Fruit fly (Drosophila melanogaster) whole organism, pupa: ENCODE measurements around the gene CG14147.

Experiments
- CG10348 ChIP-seq: fragments of 200-800 bp; sonication (Bioruptor generic); IDR thresholded peaks from 2 replicates; pipeline ENCODE4 v1.3.6; 2022; ENCODE audit warnings: missing biosample characterization, missing genetic modification characterization
- CG12605 ChIP-seq: fragments of 200-800 bp; sonication (Bioruptor generic); IDR thresholded peaks from 2 replicates; pipeline ENCODE4 v1.3.6; 2022; ENCODE audit warnings: missing biosample characterization, missing genetic modification characterization
- CG13204 ChIP-seq: fragments of 200-800 bp; sonication (Bioruptor generic); optimal IDR thresholded peaks from 2 replicates; lab custom pipeline; 2018; ENCODE audit warnings: missing biosample characterization, mild to moderate bottlenecking, missing genetic modification characterization, moderate library complexity
- CG14655 ChIP-seq: fragments of 200-800 bp; sonication (Bioruptor generic); optimal IDR thresholded peaks from 3 replicates; lab custom pipeline; 2017; ENCODE audit warnings: mild to moderate bottlenecking, missing biosample characterization, missing genetic modification reagents, missing genetic modification characterization
- CG15710 ChIP-seq: fragments of 200-800 bp; sonication (Bioruptor generic); optimal IDR thresholded peaks from 2 replicates; lab custom pipeline; 2018; ENCODE audit warnings: missing biosample characterization, mild to moderate bottlenecking, missing genetic modification characterization, moderate library complexity
- CG17806 ChIP-seq: fragments of 200-800 bp; sonication (Bioruptor generic); optimal IDR thresholded peaks from 2 replicates; lab custom pipeline; 2018; ENCODE audit warnings: missing biosample characterization, mild to moderate bottlenecking, missing genetic modification characterization, moderate library complexity
- CG32121 ChIP-seq: fragments of 200-800 bp; sonication (Bioruptor generic); IDR thresholded peaks from 2 replicates; pipeline ENCODE4 v1.3.6; 2022; ENCODE audit warnings: missing biosample characterization, missing genetic modification characterization
- CG34367 ChIP-seq: fragments of 200-800 bp; sonication (Bioruptor generic); optimal IDR thresholded peaks from 2 replicates; lab custom pipeline; 2018; ENCODE audit warnings: missing biosample characterization, mild to moderate bottlenecking, missing genetic modification characterization
- CG4496 ChIP-seq: fragments of 200-800 bp; sonication (Bioruptor generic); IDR thresholded peaks from 3 replicates; pipeline ENCODE4 v1.3.6; 2022; ENCODE audit warnings: missing biosample characterization, missing genetic modification characterization
- CG8159 ChIP-seq: fragments of 200-800 bp; sonication (Bioruptor generic); optimal IDR thresholded peaks from 3 replicates; lab custom pipeline; 2018; ENCODE audit warnings: missing biosample characterization, mild to moderate bottlenecking, missing genetic modification characterization, moderate library complexity
- CG8301 ChIP-seq: fragments of 200-800 bp; sonication (Bioruptor generic); optimal IDR thresholded peaks from 2 replicates; lab custom pipeline; 2018; ENCODE audit warnings: missing biosample characterization, mild to moderate bottlenecking, missing genetic modification characterization
- CG9948 ChIP-seq: fragments of 200-800 bp; sonication (Bioruptor generic); optimal IDR thresholded peaks from 2 replicates; lab custom pipeline; 2018; ENCODE audit warnings: missing biosample characterization, mild to moderate bottlenecking, missing genetic modification characterization, moderate library complexity
- D1 ChIP-seq: fragments of 200-800 bp; sonication (Bioruptor generic); optimal IDR thresholded peaks from 2 replicates; lab custom pipeline; 2018; ENCODE audit warnings: missing biosample characterization, mild to moderate bottlenecking, missing genetic modification characterization, moderate library complexity
- EcR ChIP-seq: fragments of 200-800 bp; sonication (Bioruptor generic); optimal IDR thresholded peaks from 3 replicates; lab custom pipeline; 2019; ENCODE audit warnings: missing biosample characterization, missing genetic modification characterization, mild to moderate bottlenecking, moderate library complexity, missing genetic modification reagents
- Ets98B ChIP-seq: fragments of 200-800 bp; sonication (Bioruptor generic); IDR thresholded peaks from 2 replicates; pipeline ENCODE4 v1.3.6; 2022; ENCODE audit warnings: missing biosample characterization, missing genetic modification characterization
- Pif1A ChIP-seq: fragments of 200-800 bp; sonication (Bioruptor generic); optimal IDR thresholded peaks from 3 replicates; lab custom pipeline; 2016; ENCODE audit warnings: missing biosample characterization, missing genetic modification characterization
- Pif1B ChIP-seq: fragments of 200-800 bp; sonication (Bioruptor generic); optimal IDR thresholded peaks from 3 replicates; lab custom pipeline; 2016; ENCODE audit warnings: missing biosample characterization, missing genetic modification characterization
- Snoo ChIP-seq: fragments of 200-800 bp; sonication (Bioruptor generic); optimal IDR thresholded peaks from 3 replicates; lab custom pipeline; 2017; ENCODE audit warnings: missing biosample characterization, mild to moderate bottlenecking, missing genetic modification characterization, inconsistent platforms
- fd96Ca ChIP-seq: fragments of 200-800 bp; sonication (Bioruptor generic); IDR thresholded peaks from 3 replicates; pipeline ENCODE4 v1.3.6; 2022; ENCODE audit warnings: missing biosample characterization, missing genetic modification characterization
- gl ChIP-seq: fragments of 200-800 bp; sonication (Bioruptor generic); optimal IDR thresholded peaks from 2 replicates; lab custom pipeline; 2018; ENCODE audit warnings: missing biosample characterization, mild to moderate bottlenecking, missing genetic modification characterization
- rn ChIP-seq: fragments of 200-800 bp; sonication (Bioruptor generic); IDR thresholded peaks from 2 replicates; pipeline ENCODE4 v1.3.6; 2022; ENCODE audit warnings: missing biosample characterization, missing genetic modification characterization

CG14147 gene

dm6 chr3L:11007786-11008185 lies 35.3 kb downstream of the CG14147 start:
- TF ChIP-seq Pif1B (GFP tag; lab: Kevin White, UChicago) (no peak), CG34367 (no peak), gl (no peak), CG10348 (GFP tag; lab: Robert Waterston, UW) (no peak), CG17806 (tag; lab: Kevin White, UChicago) (no peak), CG9948 (tag; lab: Kevin White, UChicago) (no peak), CG8301 (tag; lab: Kevin White, UChicago) (no peak), CG8159 (no peak), Pif1A (no peak), D1 (tag; lab: Kevin White, UChicago) (no peak), fd96Ca (no peak), Snoo (tag; lab: Kevin White, UChicago) (no peak), EcR (GFP tag; lab: Kevin White, UChicago) (no peak), CG14655 (no peak), CG15710 (tag; lab: Kevin White, UChicago) (no peak), CG4496 (GFP tag; lab: Robert Waterston, UW) (no peak)

- TF ChIP-seq fd96Ca (peak; percentile 87), CG8159 (peak; percentile 40), Snoo (tag; lab: Kevin White, UChicago) (peak; percentile 30), Pif1B (GFP tag; lab: Kevin White, UChicago) (peak; percentile 26), CG34367 (peak; percentile 44), CG14655 (peak; percentile 63), gl (peak; percentile 65), CG8301 (tag; lab: Kevin White, UChicago) (peak; percentile 49), Ets98B (GFP tag; lab: Robert Waterston, UW) (peak; percentile 84), EcR (GFP tag; lab: Kevin White, UChicago) (peak; percentile 34), CG32121 (GFP tag; lab: Robert Waterston, UW) (peak; percentile 80), CG4496 (GFP tag; lab: Robert Waterston, UW) (peak; percentile 90), CG12605 (GFP tag; lab: Robert Waterston, UW) (peak; percentile 80), CG17806 (tag; lab: Kevin White, UChicago) (peak; percentile 27), Pif1A (peak; percentile 43), rn (GFP tag; lab: Robert Waterston, UW) (peak; percentile 28; the same call in 1 of the 2 replicates), CG9948 (tag; lab: Kevin White, UChicago) (peak; percentile 17), CG10348 (GFP tag; lab: Robert Waterston, UW) (no peak), CG15710 (tag; lab: Kevin White, UChicago) (peak; percentile 46), D1 (tag; lab: Kevin White, UChicago) (no peak), CG13204 (GFP tag; lab: Kevin White, UChicago) (peak; percentile 65)
Measured at dm6 chr3L:11009000-11009794, 36.7 kb downstream of the CG14147 start, which contains the start of gene klu. Gene klu, minus strand, starts transcription at chr3L:11009188.

dm6 chr3L:11010410-11010827 lies 38.0 kb downstream of the CG14147 start:
- peak; percentile 94 for TF ChIP-seq CG13204 (GFP tag; lab: Kevin White, UChicago)
- TF ChIP-seq Ets98B (GFP tag; lab: Robert Waterston, UW) = peak; percentile 96
- TF ChIP-seq fd96Ca = peak; percentile 97
- TF ChIP-seq gl = peak; percentile 99
- peak; percentile 94 for TF ChIP-seq CG34367
- TF ChIP-seq CG17806 (tag; lab: Kevin White, UChicago) = peak; percentile 92
- peak; percentile 90 for TF ChIP-seq CG8159
- TF ChIP-seq CG15710 (tag; lab: Kevin White, UChicago) = peak; percentile 89
- peak; percentile 94 for TF ChIP-seq CG14655
- TF ChIP-seq CG12605 (GFP tag; lab: Robert Waterston, UW) = peak; percentile 98
- TF ChIP-seq CG9948 (tag; lab: Kevin White, UChicago) = peak; percentile 90
- peak; percentile 91 for TF ChIP-seq CG8301 (tag; lab: Kevin White, UChicago)
- peak; percentile 94 for TF ChIP-seq Pif1B (GFP tag; lab: Kevin White, UChicago)
- peak; percentile 91 for TF ChIP-seq Pif1A
- peak; percentile 93 for TF ChIP-seq rn (GFP tag; lab: Robert Waterston, UW)
- peak; percentile 43 for TF ChIP-seq EcR (GFP tag; lab: Kevin White, UChicago)
- TF ChIP-seq D1 (tag; lab: Kevin White, UChicago) = peak; percentile 72
- TF ChIP-seq Snoo (tag; lab: Kevin White, UChicago) = peak; percentile 91
- TF ChIP-seq CG4496 (GFP tag; lab: Robert Waterston, UW) = peak; percentile 98
- peak; percentile 97 for TF ChIP-seq CG32121 (GFP tag; lab: Robert Waterston, UW)
- peak; percentile 32; the same call in 1 of the 2 replicates for TF ChIP-seq CG10348 (GFP tag; lab: Robert Waterston, UW)

DNA sequence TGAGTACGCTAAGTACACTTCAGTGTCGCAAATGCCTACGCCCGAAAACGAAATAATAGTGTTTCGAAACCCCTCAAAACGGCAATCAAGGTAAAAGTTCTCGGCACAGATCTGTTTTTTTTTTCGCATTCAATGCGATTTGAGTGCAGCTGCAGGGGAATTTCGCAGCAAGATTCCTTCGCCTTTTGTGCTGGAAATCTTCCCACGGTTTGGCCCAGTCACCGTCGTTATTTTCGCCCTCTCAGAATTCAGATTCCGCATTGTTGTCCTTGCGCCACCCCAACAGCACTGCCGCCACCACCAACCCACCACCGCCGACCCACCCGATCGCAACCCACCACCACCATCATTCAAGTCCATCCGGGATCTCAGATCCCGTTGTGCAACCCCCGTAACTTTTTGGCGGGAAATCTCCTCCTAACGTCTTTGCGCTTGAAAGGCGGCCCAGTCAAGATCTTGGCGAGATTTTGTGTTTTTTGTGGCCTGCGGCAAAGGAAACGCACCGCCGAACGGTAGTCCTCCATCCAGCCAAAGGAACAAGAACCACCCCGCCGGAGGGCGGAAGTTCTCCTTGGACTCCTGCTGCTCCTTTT lies 39.3 kb downstream of the CG14147 start:
- TF ChIP-seq CG34367 (no peak), CG12605 (GFP tag; lab: Robert Waterston, UW) (no peak), Ets98B (GFP tag; lab: Robert Waterston, UW) (no peak), fd96Ca (no peak), CG8159 (no peak), CG15710 (tag; lab: Kevin White, UChicago) (no peak), gl (no peak), CG13204 (GFP tag; lab: Kevin White, UChicago) (no peak), CG32121 (GFP tag; lab: Robert Waterston, UW) (no peak), Pif1A (no peak), Snoo (tag; lab: Kevin White, UChicago) (no peak), rn (GFP tag; lab: Robert Waterston, UW) (no peak), CG10348 (GFP tag; lab: Robert Waterston, UW) (no peak), CG4496 (GFP tag; lab: Robert Waterston, UW) (no peak), D1 (tag; lab: Kevin White, UChicago) (no peak), CG17806 (tag; lab: Kevin White, UChicago) (no peak), CG9948 (tag; lab: Kevin White, UChicago) (no peak)
